Fruit fly (Drosophila melanogaster) whole organism, wandering third instar larva: Measurements from ENCODE around the gene Gmap.

ENCODE experiments used
- Abd-B ChIP-seq: fragments of >200 bp; optimal IDR thresholded peaks from 2 replicates; lab custom pipeline; 2017; ENCODE audit warnings: missing biosample characterization, missing genetic modification characterization
- Dfd ChIP-seq: fragments of >200 bp; optimal IDR thresholded peaks from 2 replicates; lab custom pipeline; 2017; ENCODE audit warnings: missing biosample characterization, missing genetic modification characterization
- GATAd ChIP-seq: sonication (Bioruptor generic); optimal IDR thresholded peaks from 2 replicates; lab custom pipeline; 2016; ENCODE audit warnings: missing biosample characterization, missing genetic modification characterization
- HLH106 ChIP-seq: fragments of 200-800 bp; optimal IDR thresholded peaks from 3 replicates; lab custom pipeline; 2019; ENCODE audit warnings: missing biosample characterization, mild to moderate bottlenecking, missing genetic modification characterization, moderate library complexity
- Hr78 ChIP-seq: fragments of >200 bp; optimal IDR thresholded peaks from 2 replicates; lab custom pipeline; 2017; ENCODE audit warnings: missing biosample characterization, missing genetic modification characterization
- Hr83 ChIP-seq: fragments of 200-300 bp; sonication (Bioruptor generic); optimal IDR thresholded peaks from 2 replicates; lab custom pipeline; 2016; ENCODE audit warnings: missing biosample characterization, mild to moderate bottlenecking, missing genetic modification characterization, moderate library complexity; ENCODE audit not compliant: poor library complexity, severe bottlenecking
- Jra ChIP-seq: sonication (Bioruptor generic); optimal IDR thresholded peaks from 2 replicates; lab custom pipeline; 2016; ENCODE audit warnings: missing biosample characterization, missing genetic modification characterization
- Mio ChIP-seq: sonication (Bioruptor generic); optimal IDR thresholded peaks from 2 replicates; lab custom pipeline; 2016; ENCODE audit warnings: missing biosample characterization, missing genetic modification characterization
- Myc ChIP-seq: fragments of >200 bp; optimal IDR thresholded peaks from 2 replicates; lab custom pipeline; 2017
- N ChIP-seq: fragments of >200 bp; optimal IDR thresholded peaks from 2 replicates; lab custom pipeline; 2018; ENCODE audit warnings: missing biosample characterization, missing external identifiers, missing genetic modification characterization
- OdsH ChIP-seq: fragments of 200-800 bp; sonication (Bioruptor generic); optimal IDR thresholded peaks from 2 replicates; lab custom pipeline; 2016; ENCODE audit warnings: missing biosample characterization, mild to moderate bottlenecking, missing genetic modification characterization
- Rel ChIP-seq, 2 experiments: fragments of 200-800 bp; sonication (Bioruptor generic) in 1 of 2; optimal IDR thresholded peaks; 2 replicates in 1 of 2; 3 replicates in 1 of 2; lab custom pipeline; 2016 to 2019; ENCODE audit warnings: mild to moderate bottlenecking in 2 of 2, missing biosample characterization in 2 of 2, missing genetic modification characterization in 2 of 2, moderate library complexity in 1 of 2
- Sp1 ChIP-seq: fragments of 200-800 bp; sonication (Bioruptor generic); optimal IDR thresholded peaks from 3 replicates; lab custom pipeline; 2019; ENCODE audit warnings: missing biosample characterization, mild to moderate bottlenecking, missing genetic modification characterization, moderate library complexity
- Vsx2 ChIP-seq: fragments of 200-300, 225-300 bp; sonication (Bioruptor generic); optimal IDR thresholded peaks from 2 replicates; lab custom pipeline; 2018; ENCODE audit warnings: missing biosample characterization, missing genetic modification characterization; ENCODE audit not compliant: partially characterized antibody
- br ChIP-seq: fragments of 200-800 bp; sonication (Bioruptor generic); optimal IDR thresholded peaks from 2 replicates; lab custom pipeline; 2016; ENCODE audit warnings: missing biosample characterization, missing genetic modification characterization
- brk ChIP-seq: fragments of 200-800 bp; sonication (Bioruptor generic); optimal IDR thresholded peaks from 2 replicates; lab custom pipeline; 2016; ENCODE audit warnings: missing biosample characterization, mild to moderate bottlenecking, missing genetic modification characterization
- dl ChIP-seq, 2 experiments: fragments of 175-275, 200-275 bp in 1 of 2; fragments of 200-275 bp in 1 of 2; sonication (Bioruptor generic); optimal IDR thresholded peaks; lab custom pipeline; 2018; ENCODE audit warnings: mild to moderate bottlenecking in 2 of 2, missing biosample characterization in 2 of 2, missing genetic modification characterization in 2 of 2, moderate library complexity in 2 of 2; ENCODE audit not compliant: partially characterized antibody in 2 of 2, insufficient read depth in 1 of 2
- dsf ChIP-seq: sonication (Bioruptor generic); optimal IDR thresholded peaks from 2 replicates; lab custom pipeline; 2016; ENCODE audit warnings: missing biosample characterization, missing genetic modification characterization, borderline replicate concordance
- ey ChIP-seq: fragments of 200-800 bp; sonication (Bioruptor generic); optimal IDR thresholded peaks from 2 replicates; lab custom pipeline; 2016; ENCODE audit warnings: missing biosample characterization, missing genetic modification characterization
- foxo ChIP-seq, 2 experiments: fragments of 200-800 bp; sonication (Bioruptor generic); optimal IDR thresholded peaks; 2 replicates in 1 of 2; 3 replicates in 1 of 2; lab custom pipeline; 2016 to 2017; ENCODE audit warnings: missing biosample characterization in 2 of 2, missing genetic modification characterization in 2 of 2
- fru ChIP-seq: fragments of 200-800 bp; sonication (Bioruptor generic); optimal IDR thresholded peaks from 3 replicates; lab custom pipeline; 2016; ENCODE audit warnings: missing biosample characterization, mild to moderate bottlenecking, missing genetic modification characterization
- h ChIP-seq: fragments of 200-800 bp; sonication (Bioruptor generic); optimal IDR thresholded peaks from 3 replicates; lab custom pipeline; 2016; ENCODE audit warnings: missing biosample characterization, mild to moderate bottlenecking, missing genetic modification characterization
- jim ChIP-seq: fragments of 175-275, 200-325 bp; sonication (Bioruptor generic); optimal IDR thresholded peaks from 2 replicates; lab custom pipeline; 2016; ENCODE audit warnings: missing biosample characterization, mild to moderate bottlenecking, missing genetic modification characterization
- psq ChIP-seq: fragments of 200-800 bp; sonication (Bioruptor generic); optimal IDR thresholded peaks from 3 replicates; lab custom pipeline; 2017; ENCODE audit warnings: missing biosample characterization, mild to moderate bottlenecking, missing genetic modification characterization, moderate library complexity
- rgr ChIP-seq: fragments of 200-800 bp; sonication (Bioruptor generic); optimal IDR thresholded peaks from 3 replicates; lab custom pipeline; 2016; ENCODE audit warnings: missing biosample characterization, mild to moderate bottlenecking, missing genetic modification characterization
- sage ChIP-seq: fragments of 200-800 bp; sonication (Bioruptor generic); optimal IDR thresholded peaks from 2 replicates; lab custom pipeline; 2016; ENCODE audit warnings: missing biosample characterization, mild to moderate bottlenecking, missing genetic modification characterization
- usp ChIP-seq: fragments of >200 bp; optimal IDR thresholded peaks from 2 replicates; lab custom pipeline; 2017; ENCODE audit warnings: missing biosample characterization, missing genetic modification characterization
- woc ChIP-seq: sonication (Bioruptor generic); optimal IDR thresholded peaks from 2 replicates; lab custom pipeline; 2016; ENCODE audit warnings: missing biosample characterization, mild to moderate bottlenecking, missing genetic modification characterization

The Gmap gene

dm6 chrX:15502864-15503263 lies 16.1 kb downstream of the Gmap start:
- TF ChIP-seq ey (no peak), Rel (GFP tag; optimal IDR thresholded peaks at IDR 0.05; lab: Kevin White, UChicago) (no peak), Rel (tag; optimal IDR thresholded peaks at IDR 0.05; lab: Kevin White, UChicago) (peak; percentile 48)

dm6 chrX:15511399-15511798 lies 24.7 kb downstream of the Gmap start:
- TF ChIP-seq Myc = peak; percentile 22
- peak; percentile 75 for TF ChIP-seq h (GFP tag; lab: Kevin White, UChicago)
- peak; percentile 41 for TF ChIP-seq fru
- no peak for TF ChIP-seq GATAd (GFP tag; lab: Kevin White, UChicago)
- peak in 1 of 2 experiments; percentile 68 for TF ChIP-seq foxo (GFP tag; optimal IDR thresholded peaks at IDR 0.05; lab: Kevin White, UChicago)
- TF ChIP-seq Vsx2 (GFP tag; lab: Kevin White, UChicago) = no peak
- peak; percentile 52 for TF ChIP-seq rgr (GFP tag; lab: Kevin White, UChicago)
- TF ChIP-seq ey = peak; percentile 57
- peak; percentile 35 for TF ChIP-seq br (GFP tag; lab: Kevin White, UChicago)
- no peak for TF ChIP-seq Hr78 (GFP tag; lab: Kevin White, UChicago)
- peak; percentile 50 for TF ChIP-seq OdsH (GFP tag; lab: Kevin White, UChicago)
- no peak for TF ChIP-seq jim
- peak; percentile 0 for TF ChIP-seq Sp1 (GFP tag; lab: Kevin White, UChicago)
- no peak for TF ChIP-seq usp (GFP tag; lab: Kevin White, UChicago)
- peak; percentile 48 for TF ChIP-seq psq (GFP tag; lab: Kevin White, UChicago)
- TF ChIP-seq Abd-B (GFP tag; lab: Kevin White, UChicago) = no peak
- TF ChIP-seq Dfd (GFP tag; lab: Kevin White, UChicago) = no peak
- TF ChIP-seq brk = no peak
- TF ChIP-seq N (GFP tag; lab: Kevin White, UChicago) = peak; percentile 9
- TF ChIP-seq sage (GFP tag; lab: Kevin White, UChicago) = peak; percentile 10
- TF ChIP-seq woc (GFP tag; lab: Kevin White, UChicago) = no peak

DNA sequence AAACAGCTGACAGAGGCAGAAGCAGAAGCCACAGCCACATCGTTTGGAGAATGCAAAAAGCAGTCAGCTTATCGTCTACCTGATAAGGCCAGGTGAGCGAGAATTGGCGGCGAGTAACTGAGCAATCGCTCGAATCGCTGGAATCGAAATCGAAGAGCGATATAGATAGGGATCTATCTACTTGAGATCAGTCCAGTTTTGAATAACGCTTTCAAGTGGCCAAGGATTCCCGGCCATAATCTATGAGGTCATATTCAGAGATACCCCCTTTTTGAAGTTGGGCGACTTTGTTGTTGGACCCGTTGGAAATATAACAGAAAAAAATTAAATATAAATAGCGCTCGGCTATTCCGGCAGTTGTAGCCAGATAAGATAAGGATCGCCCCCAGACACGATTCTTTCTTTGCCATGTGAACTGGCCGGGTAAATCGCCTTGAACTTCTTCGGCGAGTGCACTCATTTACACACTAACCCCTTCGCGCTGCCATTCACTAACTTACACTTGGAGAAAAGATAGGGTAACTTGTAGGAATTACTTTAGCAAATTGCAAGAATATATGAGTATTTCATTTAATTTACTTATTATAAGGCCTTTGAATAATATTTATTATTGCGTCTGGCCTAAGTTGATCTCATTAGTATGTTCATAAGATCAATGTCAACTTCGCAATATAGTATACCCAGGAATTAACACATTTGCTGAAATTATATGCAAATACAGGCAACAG lies 35.9 kb downstream of the Gmap start:
- TF ChIP-seq br (GFP tag; lab: Kevin White, UChicago) (no peak), Rel (GFP tag; optimal IDR thresholded peaks at IDR 0.05; lab: Kevin White, UChicago) (no peak), Rel (tag; optimal IDR thresholded peaks at IDR 0.05; lab: Kevin White, UChicago) (peak; percentile 49), Mio (no peak), ey (no peak), foxo (GFP tag; optimal IDR thresholded peaks at IDR 0.05; lab: Kevin White, UChicago) (peak in 1 of 2 experiments; percentile 34), usp (GFP tag; lab: Kevin White, UChicago) (no peak), Jra (GFP tag; lab: Kevin White, UChicago) (no peak), rgr (GFP tag; lab: Kevin White, UChicago) (peak; percentile 10), psq (GFP tag; lab: Kevin White, UChicago) (no peak)

- TF ChIP-seq Jra (GFP tag; lab: Kevin White, UChicago) = no peak
- peak; percentile 1 for TF ChIP-seq Sp1 (GFP tag; lab: Kevin White, UChicago)
- TF ChIP-seq br (GFP tag; lab: Kevin White, UChicago) = no peak
- TF ChIP-seq OdsH (GFP tag; lab: Kevin White, UChicago) = no peak
- no peak for TF ChIP-seq dsf (GFP tag; lab: Kevin White, UChicago)
- TF ChIP-seq dl (GFP tag; optimal IDR thresholded peaks at IDR 0.05; lab: Kevin White, UChicago; ENCODE audit: insufficient read depth in 1 of 2, partially characterized antibody in 2 of 2) = no peak
- no peak for TF ChIP-seq Hr83 (GFP tag; lab: Kevin White, UChicago)
- TF ChIP-seq HLH106 (tag; lab: Kevin White, UChicago) = peak; percentile 38
- TF ChIP-seq Hr78 (GFP tag; lab: Kevin White, UChicago) = no peak
- TF ChIP-seq foxo (GFP tag; optimal IDR thresholded peaks at IDR 0.05; lab: Kevin White, UChicago) = no peak
These were observed 42.5 kb downstream of the Gmap start for dm6 chrX:15529197-15529596.

- TF ChIP-seq Dfd (GFP tag; lab: Kevin White, UChicago) = peak; percentile 63
- no peak for TF ChIP-seq usp (GFP tag; lab: Kevin White, UChicago)
- peak; percentile 19 for TF ChIP-seq jim
- TF ChIP-seq Hr83 (GFP tag; lab: Kevin White, UChicago) = peak; percentile 33
These were observed 43.2 kb downstream of the Gmap start for dm6 chrX:15529958-15530357.
